Worm (Caenorhabditis elegans) whole organism, young adult: ENCODE measurements around the gene T23D5.8.

ENCODE experiments used
- B0019.2 ChIP-seq: fragments of 200-800 bp; sonication (Bioruptor generic); conservative IDR thresholded peaks from 2 replicates; pipeline ENCODE4 v1.3.6; 2022; ENCODE audit warnings: missing genetic modification reagents, missing genetic modification characterization, missing compliant biosample characterization
- C17E4.6 ChIP-seq: fragments of 200-800 bp; sonication (Bioruptor generic); IDR thresholded peaks from 2 replicates; pipeline ENCODE4 v1.3.6; 2022; ENCODE audit warnings: missing genetic modification reagents, missing genetic modification characterization, missing compliant biosample characterization
- F22D6.2 ChIP-seq: sonication (generic microtip); optimal IDR thresholded peaks from 2 replicates; lab custom pipeline; 2016; ENCODE audit warnings: mild to moderate bottlenecking, missing genetic modification characterization, missing compliant biosample characterization
- F23B12.7 ChIP-seq: sonication (generic microtip); optimal IDR thresholded peaks from 2 replicates; lab custom pipeline; 2017; ENCODE audit warnings: missing genetic modification characterization, mild to moderate bottlenecking, missing compliant biosample characterization, antibody characterized with exemption, moderate library complexity; ENCODE audit not compliant: insufficient read depth
- F33H1.4 ChIP-seq: fragments of 200-800 bp; sonication (Bioruptor generic); IDR thresholded peaks from 2 replicates; pipeline ENCODE4 v1.3.6; 2022; ENCODE audit warnings: missing genetic modification reagents, missing genetic modification characterization, missing compliant biosample characterization
- F49E8.2 ChIP-seq: sonication (generic microtip); optimal IDR thresholded peaks from 3 replicates; lab custom pipeline; 2017; ENCODE audit warnings: missing genetic modification characterization, mild to moderate bottlenecking, missing compliant biosample characterization, antibody characterized with exemption, moderate library complexity; ENCODE audit not compliant: insufficient read depth
- F55B11.4 ChIP-seq: sonication (generic microtip); optimal IDR thresholded peaks from 2 replicates; lab custom pipeline; 2016; ENCODE audit warnings: missing compliant biosample characterization, missing genetic modification characterization, borderline replicate concordance; ENCODE audit not compliant: insufficient read depth
- K11D2.4 ChIP-seq: fragments of 200-800 bp; sonication (Bioruptor generic); IDR thresholded peaks from 2 replicates; pipeline ENCODE4 v1.3.6; 2022; ENCODE audit warnings: missing genetic modification reagents, missing genetic modification characterization, missing compliant biosample characterization
- Y53F4B.3 ChIP-seq: fragments of 200-800 bp; sonication (Bioruptor generic); IDR thresholded peaks from 2 replicates; pipeline ENCODE4 v1.3.6; 2022; ENCODE audit warnings: missing genetic modification reagents, missing genetic modification characterization, missing compliant biosample characterization
- Y67H2A.10 ChIP-seq: fragments of 200-800 bp; sonication (Bioruptor generic); conservative IDR thresholded peaks from 2 replicates; pipeline ENCODE4 v1.3.6; 2022; ENCODE audit warnings: missing genetic modification reagents, missing genetic modification characterization, missing compliant biosample characterization
- akir-1 ChIP-seq: fragments of 200-800 bp; sonication (Bioruptor generic); optimal IDR thresholded peaks from 2 replicates; lab custom pipeline; 2018; ENCODE audit warnings: mild to moderate bottlenecking, missing genetic modification characterization, moderate library complexity, missing compliant biosample characterization
- ama-1 ChIP-seq, 3 experiments: fragments of 150-350 bp in 1 of 3; sonication (generic microtip) in 2 of 3; optimal IDR thresholded peaks; 2 replicates each; lab custom pipeline; 2014 to 2018; ENCODE audit warnings: missing biosample characterization in 2 of 3, missing genetic modification characterization in 2 of 3, missing genetic modification reagents in 2 of 3
- attf-5 ChIP-seq: fragments of 200-800 bp; sonication (Bioruptor generic); optimal IDR thresholded peaks from 2 replicates; lab custom pipeline; 2018; ENCODE audit warnings: mild to moderate bottlenecking, missing genetic modification characterization, missing compliant biosample characterization
- cebp-1 ChIP-seq, 2 experiments: fragments of 200-800 bp in 1 of 2; sonication (Bioruptor generic) in 1 of 2; sonication (generic microtip) in 1 of 2; IDR thresholded peaks in 1 of 2; optimal IDR thresholded peaks in 1 of 2; 2 replicates each; pipeline versions ENCODE4 v1.3.6 to Lab custom; 2017 to 2022; ENCODE audit warnings: missing compliant biosample characterization in 2 of 2, missing genetic modification characterization in 2 of 2, mild to moderate bottlenecking in 1 of 2, missing genetic modification reagents in 1 of 2, moderate library complexity in 1 of 2
- dpff-1 ChIP-seq: sonication (generic microtip); optimal IDR thresholded peaks from 2 replicates; lab custom pipeline; 2017; ENCODE audit warnings: mild to moderate bottlenecking, missing genetic modification characterization, missing compliant biosample characterization
- dpl-1 ChIP-seq: fragments of 150-350 bp; optimal IDR thresholded peaks from 2 replicates; lab custom pipeline; 2014; ENCODE audit warnings: missing biosample characterization, missing genetic modification reagents, missing genetic modification characterization
- egl-18 ChIP-seq: fragments of 200-800 bp; sonication (Bioruptor generic); IDR thresholded peaks from 2 replicates; pipeline ENCODE4 v1.3.6; 2022; ENCODE audit warnings: missing genetic modification reagents, missing genetic modification characterization, missing compliant biosample characterization
- ekl-4 ChIP-seq: fragments of 200-800 bp; sonication (Bioruptor generic); IDR thresholded peaks from 2 replicates; pipeline ENCODE4 v1.3.6; 2022; ENCODE audit warnings: missing genetic modification reagents, missing genetic modification characterization, missing compliant biosample characterization
- ets-4 ChIP-seq: fragments of 200-800 bp; sonication (Bioruptor generic); optimal IDR thresholded peaks from 2 replicates; lab custom pipeline; 2018; ENCODE audit warnings: mild to moderate bottlenecking, missing genetic modification characterization, missing compliant biosample characterization
- gei-17 ChIP-seq: fragments of 200-800 bp; sonication (Bioruptor generic); optimal IDR thresholded peaks from 2 replicates; lab custom pipeline; 2018; ENCODE audit warnings: mild to moderate bottlenecking, missing genetic modification characterization, missing compliant biosample characterization
- him-1 ChIP-seq: sonication (generic microtip); optimal IDR thresholded peaks from 2 replicates; lab custom pipeline; 2016; ENCODE audit warnings: missing genotype, missing genetic modification reagents, missing genetic modification characterization, missing compliant biosample characterization
- hlh-12 ChIP-seq: sonication (generic microtip); optimal IDR thresholded peaks from 2 replicates; lab custom pipeline; 2016; ENCODE audit warnings: missing genetic modification characterization, missing compliant biosample characterization
- hmg-20 ChIP-seq: fragments of 200-800 bp; sonication (Bioruptor generic); IDR thresholded peaks from 2 replicates; pipeline ENCODE4 v1.3.6; 2022; ENCODE audit warnings: missing genetic modification reagents, missing genetic modification characterization, missing compliant biosample characterization
- hrde-1 ChIP-seq: sonication (generic microtip); optimal IDR thresholded peaks from 2 replicates; lab custom pipeline; 2016; ENCODE audit warnings: missing genetic modification characterization, mild to moderate bottlenecking, missing compliant biosample characterization, moderate library complexity, missing genotype, missing genetic modification reagents, borderline replicate concordance
- lin-26 ChIP-seq: fragments of 200-800 bp; sonication (Bioruptor generic); IDR thresholded peaks from 2 replicates; pipeline ENCODE4 v1.3.6; 2022; ENCODE audit warnings: missing genetic modification reagents, missing genetic modification characterization, missing compliant biosample characterization
- madf-8 ChIP-seq: fragments of 200-800 bp; sonication (Bioruptor generic); conservative IDR thresholded peaks from 2 replicates; pipeline ENCODE4 v1.3.6; 2022; ENCODE audit warnings: missing genetic modification reagents, missing genetic modification characterization, missing compliant biosample characterization
- mes-4 ChIP-seq: sonication (generic microtip); optimal IDR thresholded peaks from 2 replicates; lab custom pipeline; 2016; ENCODE audit warnings: missing genotype, missing genetic modification characterization, missing compliant biosample characterization
- nhr-120 ChIP-seq: fragments of 200-800 bp; sonication (Bioruptor generic); IDR thresholded peaks from 2 replicates; pipeline ENCODE4 v1.3.6; 2022; ENCODE audit warnings: missing genetic modification characterization, missing compliant biosample characterization
- nhr-80 ChIP-seq: sonication (generic microtip); optimal IDR thresholded peaks from 2 replicates; lab custom pipeline; 2016; ENCODE audit warnings: missing genetic modification characterization, missing compliant biosample characterization
- pha-4 ChIP-seq: fragments of 150-350 bp; sonication (generic microtip); optimal IDR thresholded peaks from 2 replicates; lab custom pipeline; 2014; ENCODE audit warnings: missing biosample characterization, missing genetic modification reagents, missing genetic modification characterization
- rcor-1 ChIP-seq: fragments of 200-800 bp; sonication (Bioruptor generic); IDR thresholded peaks from 2 replicates; pipeline ENCODE4 v1.3.6; 2022; ENCODE audit warnings: missing genetic modification reagents, missing genetic modification characterization, missing compliant biosample characterization
- repo-1 ChIP-seq: sonication (generic microtip); optimal IDR thresholded peaks from 2 replicates; lab custom pipeline; 2017; ENCODE audit warnings: mild to moderate bottlenecking, missing genetic modification characterization, missing compliant biosample characterization
- tbx-9 ChIP-seq: sonication (generic microtip); optimal IDR thresholded peaks from 2 replicates; lab custom pipeline; 2016; ENCODE audit warnings: borderline replicate concordance, missing genetic modification characterization, inconsistent platforms, missing compliant biosample characterization
- tlf-1 ChIP-seq: fragments of 200-800 bp; sonication (Bioruptor generic); optimal IDR thresholded peaks from 2 replicates; lab custom pipeline; 2018; ENCODE audit warnings: mild to moderate bottlenecking, missing genetic modification characterization, missing compliant biosample characterization
- zfh-2 ChIP-seq: fragments of 200-800 bp; sonication (Bioruptor generic); conservative IDR thresholded peaks from 2 replicates; pipeline ENCODE4 v1.3.6; 2022; ENCODE audit warnings: missing genetic modification reagents, missing genetic modification characterization, missing compliant biosample characterization
- ztf-25 ChIP-seq: fragments of 200-800 bp; sonication (Bioruptor generic); IDR thresholded peaks from 2 replicates; pipeline ENCODE4 v1.3.6; 2022; ENCODE audit warnings: missing genetic modification reagents, missing genetic modification characterization, missing compliant biosample characterization

The T23D5.8 gene

ce11 chrV:15735720-15736119, 12.5 kb downstream of the T23D5.8 start, which contains the start of gene str-27:
Gene str-27, minus strand, starts transcription at chrV:15735820.
- TF ChIP-seq nhr-80 (tag; lab: Kevin White, UChicago) (no peak), gei-17 (GFP tag; lab: Kevin White, UChicago) (no peak), Y53F4B.3 (no peak)

ce11 chrV:15733568-15733967, 14.7 kb downstream of the T23D5.8 start, which contains the start of gene T23D5.3:
Gene T23D5.3, minus strand, starts transcription at chrV:15733668.
- TF ChIP-seq tlf-1 (no peak), F55B11.4 (tag; lab: Kevin White, UChicago) (no peak), hlh-12 (tag; lab: Kevin White, UChicago) (no peak), pha-4 (tag; lab: Kevin White, UChicago) (no peak), ztf-25 (GFP tag; lab: Robert Waterston, UW) (no peak), hrde-1 (tag; lab: Kevin White, UChicago) (no peak), rcor-1 (no peak), dpff-1 (tag; lab: Kevin White, UChicago) (no peak), F22D6.2 (tag; lab: Kevin White, UChicago) (no peak), repo-1 (tag; lab: Kevin White, UChicago) (no peak), hmg-20 (GFP tag; lab: Robert Waterston, UW) (no peak)

- TF ChIP-seq zfh-2 (GFP tag; lab: Robert Waterston, UW) = peak; percentile 79
- no peak for TF ChIP-seq ekl-4
Observed at ce11 chrV:15733020-15733419, 15.2 kb downstream of the T23D5.8 start.

ce11 chrV:15732209-15732608, 16.0 kb downstream of the T23D5.8 start, which contains the start of gene str-38:
Gene str-38, minus strand, starts transcription at chrV:15732309.
- TF ChIP-seq madf-8 (GFP tag; lab: Robert Waterston, UW) (no peak), nhr-120 (GFP tag; lab: Robert Waterston, UW) (no peak), Y67H2A.10 (no peak), ets-4 (GFP tag; lab: Kevin White, UChicago) (no peak), lin-26 (no peak), tbx-9 (tag; lab: Kevin White, UChicago) (no peak), B0019.2 (GFP tag; lab: Robert Waterston, UW) (no peak), gei-17 (GFP tag; lab: Kevin White, UChicago) (no peak), ekl-4 (no peak), ztf-25 (GFP tag; lab: Robert Waterston, UW) (no peak), F33H1.4 (no peak), tlf-1 (no peak), dpl-1 (no peak), attf-5 (GFP tag; lab: Kevin White, UChicago) (no peak), akir-1 (no peak), K11D2.4 (GFP tag; lab: Robert Waterston, UW) (no peak), cebp-1 (GFP tag; IDR thresholded peaks at IDR 0.05; lab: Robert Waterston, UW) (no peak), cebp-1 (tag; optimal IDR thresholded peaks at IDR 0.05; lab: Kevin White, UChicago) (no peak)

ce11 chrV:15730459-15730858, 17.8 kb downstream of the T23D5.8 start, which contains the start of gene Y6E2A.10:
Gene Y6E2A.10, minus strand, starts transcription at chrV:15730559.
- no peak for TF ChIP-seq mes-4 (tag; lab: Kevin White, UChicago)
- no peak for TF ChIP-seq C17E4.6 (GFP tag; lab: Robert Waterston, UW)
- TF ChIP-seq egl-18 = no peak
- TF ChIP-seq ama-1 (optimal IDR thresholded peaks at IDR 0.05; lab: Kevin White, UChicago) = no peak
- TF ChIP-seq ama-1 (GFP tag; optimal IDR thresholded peaks at IDR 0.05; lab: Kevin White, UChicago) = no peak
- TF ChIP-seq him-1 (tag; lab: Kevin White, UChicago) = no peak
- no peak for TF ChIP-seq F49E8.2 (tag; lab: Kevin White, UChicago)
- TF ChIP-seq F23B12.7 (tag; lab: Kevin White, UChicago) = no peak
